Worm (Caenorhabditis elegans) whole organism, early embryonic: Measurements from ENCODE around the gene dct-11.

ENCODE experiments used
- F13C5.2 ChIP-seq: sonication (generic microtip); optimal IDR thresholded peaks from 2 replicates; lab custom pipeline; 2017; ENCODE audit warnings: mild to moderate bottlenecking, missing genetic modification characterization, inconsistent platforms, missing compliant biosample characterization
- ama-1 ChIP-seq: fragments of 150-350 bp; optimal IDR thresholded peaks from 2 replicates; lab custom pipeline; 2014
- ets-7 ChIP-seq: sonication (generic microtip); optimal IDR thresholded peaks from 2 replicates; lab custom pipeline; 2016; ENCODE audit warnings: missing genotype, missing genetic modification characterization, missing compliant biosample characterization
- flt-1 ChIP-seq: fragments of 200-800 bp; sonication (Bioruptor generic); IDR thresholded peaks from 2 replicates; pipeline ENCODE4 v1.3.6; 2022; ENCODE audit warnings: missing genetic modification characterization, missing compliant biosample characterization
- hmbx-1 ChIP-seq: sonication (generic microtip); optimal IDR thresholded peaks from 2 replicates; lab custom pipeline; 2016; ENCODE audit warnings: mild to moderate bottlenecking, missing genetic modification characterization, missing compliant biosample characterization
- tbx-11 ChIP-seq: fragments of 200-800 bp; sonication (Bioruptor generic); IDR thresholded peaks from 2 replicates; pipeline ENCODE4 v1.3.6; 2022; ENCODE audit warnings: missing genetic modification characterization, missing compliant biosample characterization

ce11 chrX:5819702-5820470 is 19.7 kb downstream of the dct-11 start:
- TF ChIP-seq ama-1 (lab: Kevin White, UChicago) (no peak), F13C5.2 (tag; lab: Kevin White, UChicago) (no peak), tbx-11 (no peak), hmbx-1 (tag; lab: Kevin White, UChicago) (no peak), flt-1 (no peak), ets-7 (tag; lab: Kevin White, UChicago) (no peak)
